Worm (Caenorhabditis elegans): Measurements from ENCODE around the gene F39F10.3.

F39F10.3 gene

DNA sequence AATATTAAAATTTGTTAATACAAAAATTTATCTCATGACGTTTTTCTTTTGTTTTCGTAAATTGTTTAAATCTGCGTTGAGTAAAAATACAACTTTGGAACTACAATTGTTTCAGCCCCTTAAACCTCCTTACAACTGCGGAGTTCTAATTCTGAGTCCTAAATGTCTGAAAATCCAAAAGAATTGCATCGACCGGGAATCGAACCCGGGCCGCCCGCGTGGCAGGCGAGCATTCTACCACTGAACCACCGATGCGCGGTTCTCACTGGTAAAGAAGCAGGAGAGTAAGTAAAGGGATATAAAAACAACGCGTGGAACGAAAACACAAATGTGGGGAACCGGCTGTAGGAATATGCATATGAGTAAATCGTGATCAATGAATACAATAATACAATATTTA is 36.3 kb downstream of the F39F10.3 start (continued):
- TF ChIP-seq ceh-82 (tag; optimal IDR thresholded peaks at IDR 0.05), result no peak
- no peak for TF ChIP-seq R02D3.7 (tag; optimal IDR thresholded peaks at IDR 0.05)
- peak; percentile 9 for TF ChIP-seq nhr-48 (tag; optimal IDR thresholded peaks at IDR 0.05)
- TF ChIP-seq sdz-12 (GFP tag; optimal IDR thresholded peaks at IDR 0.05), result no peak
- no peak for TF ChIP-seq dpl-1 (GFP tag; optimal IDR thresholded peaks at IDR 0.05)
- TF ChIP-seq snpc-1.2 (GFP tag; IDR thresholded peaks at IDR 0.05), result peak; percentile 75
- peak; percentile 36 for TF ChIP-seq lin-13 (GFP tag; optimal IDR thresholded peaks at IDR 0.05)
- TF ChIP-seq D1046.2 (GFP tag; IDR thresholded peaks at IDR 0.05), result no peak
- TF ChIP-seq mxl-2 (GFP tag; conservative IDR thresholded peaks at IDR 0.05), result peak; percentile 42; the same call in 1 of the 2 replicates
- no peak for TF ChIP-seq unc-39 (tag; optimal IDR thresholded peaks at IDR 0.05)
- TF ChIP-seq php-3 (GFP tag; IDR thresholded peaks at IDR 0.05), result no peak
- no peak for TF ChIP-seq nhr-76 (tag; optimal IDR thresholded peaks at IDR 0.05)
- TF ChIP-seq attf-4 (tag; optimal IDR thresholded peaks at IDR 0.05), result no peak
- TF ChIP-seq fkh-10 (GFP tag; optimal IDR thresholded peaks at IDR 0.05), result no peak
- no peak for TF ChIP-seq daf-8 (GFP tag; IDR thresholded peaks at IDR 0.05)
- no peak for TF ChIP-seq F49E8.2 (tag; optimal IDR thresholded peaks at IDR 0.05; ENCODE audit: borderline replicate concordance)
- no peak for TF ChIP-seq nhr-10 (tag; optimal IDR thresholded peaks at IDR 0.05)
- no peak for TF ChIP-seq nhr-41 (GFP tag; IDR thresholded peaks at IDR 0.05)
- TF ChIP-seq F26F4.8 (GFP tag; conservative IDR thresholded peaks at IDR 0.05), result no peak
- 0 out of 2 replicates have a peak, but pooled peaks have one; percentile 24 for TF ChIP-seq zip-11 (GFP tag; IDR thresholded peaks at IDR 0.05)
- no peak for TF ChIP-seq ztf-7 (tag; optimal IDR thresholded peaks at IDR 0.05)
- TF ChIP-seq tra-1 (GFP tag; IDR thresholded peaks at IDR 0.05), result no peak

DNA sequence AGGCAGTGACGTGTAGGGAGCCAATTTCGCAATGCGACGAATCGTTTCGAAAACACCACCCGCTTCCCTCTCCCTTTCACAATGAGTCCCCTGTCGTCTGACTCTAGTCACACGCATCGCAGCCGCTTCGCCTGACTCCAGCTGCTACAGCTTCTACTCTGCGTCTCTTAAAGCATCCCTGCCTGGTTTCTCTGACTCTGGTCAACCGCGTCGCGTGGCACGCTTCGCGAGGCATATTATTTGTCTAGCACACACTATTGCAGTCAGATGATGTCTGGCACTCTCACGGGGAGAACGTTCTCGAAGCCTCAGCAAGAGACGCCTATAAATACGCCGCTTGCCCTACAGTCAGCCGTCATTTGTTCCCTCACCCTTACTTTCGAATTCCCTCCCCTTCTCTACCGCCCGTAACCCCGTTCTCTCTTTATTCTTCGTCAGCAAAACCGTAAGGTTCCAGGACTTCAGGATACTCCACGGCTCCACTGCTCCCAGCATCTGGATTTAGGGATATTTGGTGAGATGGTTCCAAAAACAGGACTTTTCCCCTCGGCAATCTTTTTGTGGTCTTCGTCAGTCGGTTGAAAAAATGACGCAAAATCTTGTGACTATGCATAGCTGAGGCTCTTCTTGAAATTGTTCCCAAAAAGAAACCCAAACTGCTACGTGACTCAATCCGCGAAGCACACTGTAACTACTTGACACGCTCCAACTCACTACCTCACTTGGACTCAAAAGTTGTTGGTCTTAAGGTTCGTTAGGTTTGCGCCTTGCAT is 38.0 kb downstream of the F39F10.3 start:
- TF ChIP-seq snpc-1.2 (GFP tag; IDR thresholded peaks at IDR 0.05) (no peak), ztf-7 (tag; optimal IDR thresholded peaks at IDR 0.05) (peak; percentile 81), madf-9 (GFP tag; conservative IDR thresholded peaks at IDR 0.05) (peak; percentile 92), fos-1 (tag; optimal IDR thresholded peaks at IDR 0.05) (no peak), ZK337.2 (GFP tag; IDR thresholded peaks at IDR 0.05) (0 out of 2 replicates have a peak, but pooled peaks have one; percentile 21), nhr-111 (GFP tag; optimal IDR thresholded peaks at IDR 0.05) (no peak), F26F4.8 (GFP tag; conservative IDR thresholded peaks at IDR 0.05) (no peak), unc-39 (tag; optimal IDR thresholded peaks at IDR 0.05) (no peak), nhr-6 (tag; optimal IDR thresholded peaks at IDR 0.05) (peak; percentile 98), zfp-2 (tag; optimal IDR thresholded peaks at IDR 0.05) (peak; percentile 76), Y105C5A.15 (GFP tag; IDR thresholded peaks at IDR 0.05) (no peak), ces-1 (GFP tag; optimal IDR thresholded peaks at IDR 0.05) (no peak), dmd-8 (GFP tag; IDR thresholded peaks at IDR 0.05) (0 out of 2 replicates have a peak, but pooled peaks have one; percentile 21), zip-2 (tag; optimal IDR thresholded peaks at IDR 0.05) (peak; percentile 77), saeg-2 (GFP tag; IDR thresholded peaks at IDR 0.05) (peak; percentile 92), F44E2.7 (GFP tag; IDR thresholded peaks at IDR 0.05) (no peak), nhr-11 (tag; optimal IDR thresholded peaks at IDR 0.05) (peak; percentile 99), ztf-11 (tag; optimal IDR thresholded peaks at IDR 0.05) (no peak), nhr-76 (tag; optimal IDR thresholded peaks at IDR 0.05) (peak; percentile 6), zip-11 (GFP tag; IDR thresholded peaks at IDR 0.05) (no peak), ceh-28 (tag; optimal IDR thresholded peaks at IDR 0.05) (peak; percentile 67), T20F7.1 (GFP tag; optimal IDR thresholded peaks at IDR 0.05) (peak; percentile 86), duxl-1 (tag; optimal IDR thresholded peaks at IDR 0.05; ENCODE audit: poor library complexity) (peak; percentile 84), nhr-77 (tag; optimal IDR thresholded peaks at IDR 0.05) (peak; percentile 77), tra-1 (GFP tag; IDR thresholded peaks at IDR 0.05) (peak; percentile 95), mdt-29 (GFP tag; IDR thresholded peaks at IDR 0.05) (peak; percentile 100), php-3 (GFP tag; IDR thresholded peaks at IDR 0.05) (peak; percentile 90), lin-13 (GFP tag; optimal IDR thresholded peaks at IDR 0.05) (peak; percentile 95), Y48G9A.11 (GFP tag; IDR thresholded peaks at IDR 0.05) (no peak), F37D6.2 (tag; optimal IDR thresholded peaks at IDR 0.05) (peak; percentile 93), dmd-6 (GFP tag; IDR thresholded peaks at IDR 0.05) (peak; percentile 98), lin-15B (tag; optimal IDR thresholded peaks at IDR 0.05) (no peak), unc-62 (GFP tag; optimal IDR thresholded peaks at IDR 0.05 in 1 of 2) (peak; percentile 34 to 100), unc-62 (tag; optimal IDR thresholded peaks at IDR 0.05) (no peak), R02D3.7 (tag; optimal IDR thresholded peaks at IDR 0.05) (no peak), lin-38 (GFP tag; IDR thresholded peaks at IDR 0.05) (peak; percentile 71), aha-1 (tag) (peak; percentile 98)
